Worm (Caenorhabditis elegans): ENCODE data around the gene tdo-2.

The tdo-2 gene

DNA sequence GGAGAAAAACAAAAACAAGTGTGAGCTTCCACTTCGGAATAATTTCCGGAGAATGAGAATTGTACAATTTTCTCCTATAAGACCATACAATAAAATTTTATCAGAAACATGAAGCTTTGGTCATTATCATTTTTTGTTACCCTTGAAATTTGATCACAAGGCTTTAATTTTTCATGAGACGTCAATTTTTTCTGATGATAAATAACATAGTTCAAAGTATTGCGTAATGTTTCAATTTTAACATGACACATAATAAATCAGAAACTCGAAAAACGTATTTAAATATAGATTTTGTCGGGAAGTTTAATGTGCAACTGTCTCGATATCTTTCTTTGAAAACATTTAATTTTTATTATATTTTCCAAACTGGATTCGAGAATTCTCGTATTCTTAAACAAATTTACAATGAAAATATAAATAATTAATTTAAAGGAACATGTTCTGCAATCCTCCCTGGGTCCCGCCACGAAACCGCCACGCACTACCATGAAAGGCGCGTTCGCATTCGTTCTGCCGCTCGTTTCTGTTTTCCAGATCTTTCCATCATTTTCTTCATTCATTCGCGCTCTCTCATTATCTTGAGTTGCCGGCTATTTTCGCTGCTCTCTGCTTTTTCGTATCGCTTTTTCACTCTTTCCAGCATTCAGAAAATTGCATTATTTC lies 19.2 kb upstream of the tdo-2 start:
- TF ChIP-seq nhr-71 (tag; optimal IDR thresholded peaks at IDR 0.05) (no peak), isw-1 (GFP tag; IDR thresholded peaks at IDR 0.05) (no peak), elt-2 (tag; optimal IDR thresholded peaks at IDR 0.05) (no peak), nhr-85 (tag) (peak; percentile 67), hpl-2 (GFP tag; optimal IDR thresholded peaks at IDR 0.05) (no peak), ceh-88 (GFP tag; IDR thresholded peaks at IDR 0.05) (no peak), unc-130 (tag; optimal IDR thresholded peaks at IDR 0.05) (no peak), C34B4.2 (tag; optimal IDR thresholded peaks at IDR 0.05) (no peak), alr-1 (tag; optimal IDR thresholded peaks at IDR 0.05; ENCODE audit: borderline replicate concordance) (no peak), nhr-11 (tag; optimal IDR thresholded peaks at IDR 0.05) (no peak), sox-4 (tag; optimal IDR thresholded peaks at IDR 0.05) (no peak), zip-4 (GFP tag; optimal IDR thresholded peaks at IDR 0.05) (no peak), skn-1 (tag; optimal IDR thresholded peaks at IDR 0.05) (peak; percentile 19), ceh-63 (GFP tag; optimal IDR thresholded peaks at IDR 0.05) (no peak), ama-1 (optimal IDR thresholded peaks at IDR 0.05) (no peak), snpc-4 (tag; optimal IDR thresholded peaks at IDR 0.05) (no peak), blmp-1 (tag; optimal IDR thresholded peaks at IDR 0.05) (no peak)

DNA sequence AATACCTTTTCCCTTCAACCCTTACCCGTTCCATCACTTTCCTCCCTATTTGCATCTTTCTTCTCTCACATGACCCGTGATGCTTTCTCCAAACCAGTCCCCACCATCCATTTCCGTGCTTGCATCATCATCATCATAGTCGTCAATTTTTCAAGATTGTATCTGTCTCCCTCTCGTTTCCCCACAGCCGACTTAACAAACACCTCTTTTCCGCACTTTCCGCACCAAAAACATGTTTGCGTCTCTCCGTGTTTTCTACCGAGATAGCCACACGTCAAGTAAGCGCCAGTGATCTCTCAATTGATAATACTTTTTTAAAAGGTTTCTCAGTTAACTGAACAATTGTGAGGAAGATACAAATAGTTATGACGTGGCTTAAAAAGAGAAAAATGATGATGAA lies 18.3 kb upstream of the tdo-2 start:
- TF ChIP-seq C16A3.4 (tag; optimal IDR thresholded peaks at IDR 0.05) (peak; percentile 45), mep-1 (tag; optimal IDR thresholded peaks at IDR 0.05) (peak; percentile 78), ces-1 (GFP tag; optimal IDR thresholded peaks at IDR 0.05) (no peak), mef-2 (tag; optimal IDR thresholded peaks at IDR 0.05) (no peak), elt-3 (tag; optimal IDR thresholded peaks at IDR 0.05) (peak in 2 of 6 experiments; percentile 26 to 87), zag-1 (tag; optimal IDR thresholded peaks at IDR 0.05) (no peak), pag-3 (tag; optimal IDR thresholded peaks at IDR 0.05; ENCODE audit: borderline replicate concordance, insufficient read depth) (no peak), sox-4 (tag; optimal IDR thresholded peaks at IDR 0.05) (no peak), ets-5 (GFP tag; IDR thresholded peaks at IDR 0.05) (no peak), dpl-1 (GFP tag; optimal IDR thresholded peaks at IDR 0.05) (peak in 2 of 3 experiments; percentile 19 to 30), lin-15B (tag; optimal IDR thresholded peaks at IDR 0.05) (no peak), nhr-76 (tag; optimal IDR thresholded peaks at IDR 0.05) (no peak), tlp-1 (tag; optimal IDR thresholded peaks at IDR 0.05) (no peak), aly-2 (tag; optimal IDR thresholded peaks at IDR 0.05) (no peak), mdl-1 (tag; optimal IDR thresholded peaks at IDR 0.05) (peak in 1 of 2 experiments; percentile 76), snpc-4 (tag; optimal IDR thresholded peaks at IDR 0.05) (no peak), efl-3 (GFP tag; optimal IDR thresholded peaks at IDR 0.05) (no peak), pax-3 (tag; optimal IDR thresholded peaks at IDR 0.05) (no peak), rnt-1 (tag; optimal IDR thresholded peaks at IDR 0.05) (peak; percentile 32), fos-1 (tag; optimal IDR thresholded peaks at IDR 0.05) (no peak), sup-37 (GFP tag; optimal IDR thresholded peaks at IDR 0.05) (no peak), pqm-1 (tag; optimal IDR thresholded peaks at IDR 0.05) (no peak), elt-2 (tag; optimal IDR thresholded peaks at IDR 0.05) (peak; percentile 46), nhr-71 (tag; optimal IDR thresholded peaks at IDR 0.05) (peak; percentile 84), ceh-90 (tag; optimal IDR thresholded peaks at IDR 0.05) (no peak), nhr-28 (tag; optimal IDR thresholded peaks at IDR 0.05) (no peak), blmp-1 (tag; optimal IDR thresholded peaks at IDR 0.05) (peak; percentile 99), egl-13 (tag; optimal IDR thresholded peaks at IDR 0.05) (no peak), nhr-237 (tag; optimal IDR thresholded peaks at IDR 0.05) (no peak), unc-130 (tag; optimal IDR thresholded peaks at IDR 0.05) (peak; percentile 76), xbp-1 (tag; optimal IDR thresholded peaks at IDR 0.05) (peak; percentile 47), nhr-77 (tag; optimal IDR thresholded peaks at IDR 0.05) (no peak), fkh-4 (tag; optimal IDR thresholded peaks at IDR 0.05; ENCODE audit: borderline replicate concordance) (no peak), lin-39 (tag; optimal IDR thresholded peaks at IDR 0.05) (no peak), nhr-90 (tag; optimal IDR thresholded peaks at IDR 0.05; ENCODE audit: poor library complexity) (peak; percentile 63), dsc-1 (tag; optimal IDR thresholded peaks at IDR 0.05) (peak; percentile 42), unc-30 (tag; optimal IDR thresholded peaks at IDR 0.05) (no peak), unc-62 (GFP tag; optimal IDR thresholded peaks at IDR 0.05) (no peak), ama-1 (optimal IDR thresholded peaks at IDR 0.05) (peak; percentile 40), F16B12.6 (tag; optimal IDR thresholded peaks at IDR 0.05) (no peak), hlh-17 (GFP tag; optimal IDR thresholded peaks at IDR 0.05; ENCODE audit: borderline replicate concordance) (no peak)

Data from whole organism, L1 larva.